Worm (Caenorhabditis elegans) whole organism, young adult: ENCODE results near the gene M6.4.

Experiments
- B0261.1 ChIP-seq: sonication (generic microtip); optimal IDR thresholded peaks from 2 replicates; lab custom pipeline; 2016; ENCODE audit warnings: mild to moderate bottlenecking, missing genetic modification characterization, moderate library complexity, missing compliant biosample characterization
- F22D6.2 ChIP-seq: sonication (generic microtip); optimal IDR thresholded peaks from 2 replicates; lab custom pipeline; 2016; ENCODE audit warnings: mild to moderate bottlenecking, missing genetic modification characterization, missing compliant biosample characterization
- F23B12.7 ChIP-seq: sonication (generic microtip); optimal IDR thresholded peaks from 2 replicates; lab custom pipeline; 2017; ENCODE audit warnings: missing genetic modification characterization, mild to moderate bottlenecking, missing compliant biosample characterization, antibody characterized with exemption, moderate library complexity; ENCODE audit not compliant: insufficient read depth
- F37B4.10 ChIP-seq: fragments of 200-800 bp; sonication (Bioruptor generic); IDR thresholded peaks from 2 replicates; pipeline ENCODE4 v1.3.6; 2022; ENCODE audit warnings: missing genetic modification characterization, missing compliant biosample characterization
- F39B2.1 ChIP-seq: fragments of 200-800 bp; sonication (Bioruptor generic); IDR thresholded peaks from 2 replicates; pipeline ENCODE4 v1.3.6; 2022; ENCODE audit warnings: missing genetic modification reagents, missing genetic modification characterization, missing compliant biosample characterization
- F49E8.2 ChIP-seq: sonication (generic microtip); optimal IDR thresholded peaks from 3 replicates; lab custom pipeline; 2017; ENCODE audit warnings: missing genetic modification characterization, mild to moderate bottlenecking, missing compliant biosample characterization, antibody characterized with exemption, moderate library complexity; ENCODE audit not compliant: insufficient read depth
- T26A5.8 ChIP-seq: sonication (generic microtip); optimal IDR thresholded peaks from 2 replicates; lab custom pipeline; 2016; ENCODE audit warnings: missing genetic modification characterization, missing compliant biosample characterization
- Y53G8AR.9 ChIP-seq: fragments of 200-800 bp; sonication (Bioruptor generic); conservative IDR thresholded peaks from 2 replicates; pipeline ENCODE4 v1.3.6; 2022; ENCODE audit warnings: missing genetic modification reagents, missing genetic modification characterization, missing compliant biosample characterization
- aptf-2 ChIP-seq: fragments of 200-800 bp; sonication (Bioruptor generic); conservative IDR thresholded peaks from 2 replicates; pipeline ENCODE4 v1.3.6; 2022; ENCODE audit warnings: missing genetic modification reagents, missing genetic modification characterization, missing compliant biosample characterization
- attf-3 ChIP-seq: fragments of 200-800 bp; sonication (Bioruptor generic); conservative IDR thresholded peaks from 2 replicates; pipeline ENCODE4 v1.3.6; 2022; ENCODE audit warnings: missing genetic modification reagents, missing genetic modification characterization, missing compliant biosample characterization
- attf-5 ChIP-seq: fragments of 200-800 bp; sonication (Bioruptor generic); optimal IDR thresholded peaks from 2 replicates; lab custom pipeline; 2018; ENCODE audit warnings: mild to moderate bottlenecking, missing genetic modification characterization, missing compliant biosample characterization
- ceh-40 ChIP-seq: fragments of 200-800 bp; sonication (Bioruptor generic); IDR thresholded peaks from 2 replicates; pipeline ENCODE4 v1.3.6; 2022; ENCODE audit warnings: missing genetic modification characterization, missing compliant biosample characterization
- ceh-58 ChIP-seq: fragments of 200-800 bp; sonication (Bioruptor generic); IDR thresholded peaks from 2 replicates; pipeline ENCODE4 v1.3.6; 2022; ENCODE audit warnings: missing genetic modification characterization, missing compliant biosample characterization
- ceh-91 ChIP-seq: fragments of 200-800 bp; sonication (Bioruptor generic); IDR thresholded peaks from 2 replicates; pipeline ENCODE4 v1.3.6; 2022; ENCODE audit warnings: missing genetic modification reagents, missing genetic modification characterization, missing compliant biosample characterization
- dpff-1 ChIP-seq: sonication (generic microtip); optimal IDR thresholded peaks from 2 replicates; lab custom pipeline; 2017; ENCODE audit warnings: mild to moderate bottlenecking, missing genetic modification characterization, missing compliant biosample characterization
- efl-1 ChIP-seq: fragments of 150-350 bp; optimal IDR thresholded peaks from 2 replicates; lab custom pipeline; 2014; ENCODE audit warnings: missing biosample characterization, missing genetic modification reagents, missing genetic modification characterization
- him-1 ChIP-seq: sonication (generic microtip); optimal IDR thresholded peaks from 2 replicates; lab custom pipeline; 2016; ENCODE audit warnings: missing genotype, missing genetic modification reagents, missing genetic modification characterization, missing compliant biosample characterization
- hlh-12 ChIP-seq: sonication (generic microtip); optimal IDR thresholded peaks from 2 replicates; lab custom pipeline; 2016; ENCODE audit warnings: missing genetic modification characterization, missing compliant biosample characterization
- hmg-20 ChIP-seq: fragments of 200-800 bp; sonication (Bioruptor generic); IDR thresholded peaks from 2 replicates; pipeline ENCODE4 v1.3.6; 2022; ENCODE audit warnings: missing genetic modification reagents, missing genetic modification characterization, missing compliant biosample characterization
- lin-26 ChIP-seq: fragments of 200-800 bp; sonication (Bioruptor generic); IDR thresholded peaks from 2 replicates; pipeline ENCODE4 v1.3.6; 2022; ENCODE audit warnings: missing genetic modification reagents, missing genetic modification characterization, missing compliant biosample characterization
- lin-35 ChIP-seq, 3 experiments: fragments of 150-350 bp in 2 of 3; sonication (generic microtip) in 1 of 3; optimal IDR thresholded peaks; 2 replicates each; lab custom pipeline; 2014 to 2018; ENCODE audit warnings: missing biosample characterization in 3 of 3, missing genetic modification characterization in 3 of 3, missing genetic modification reagents in 3 of 3
- lir-1 ChIP-seq: fragments of 200-800 bp; sonication (Bioruptor generic); conservative IDR thresholded peaks from 2 replicates; pipeline ENCODE4 v1.3.6; 2022; ENCODE audit warnings: missing genetic modification reagents, missing genetic modification characterization, missing compliant biosample characterization
- lsy-27 ChIP-seq: sonication (generic microtip); optimal IDR thresholded peaks from 2 replicates; lab custom pipeline; 2017; ENCODE audit warnings: missing genetic modification characterization, mild to moderate bottlenecking, missing compliant biosample characterization, antibody characterized with exemption, missing genotype, borderline replicate concordance; ENCODE audit not compliant: insufficient read depth
- mes-4 ChIP-seq: sonication (generic microtip); optimal IDR thresholded peaks from 2 replicates; lab custom pipeline; 2016; ENCODE audit warnings: missing genotype, missing genetic modification characterization, missing compliant biosample characterization
- mxl-1 ChIP-seq: sonication (generic microtip); optimal IDR thresholded peaks from 2 replicates; lab custom pipeline; 2016; ENCODE audit warnings: missing genetic modification characterization, missing compliant biosample characterization
- nfyb-1 ChIP-seq: fragments of 200-800 bp; sonication (Bioruptor generic); IDR thresholded peaks from 2 replicates; pipeline ENCODE4 v1.3.6; 2022; ENCODE audit warnings: missing genetic modification reagents, missing genetic modification characterization, missing compliant biosample characterization
- nhr-90 ChIP-seq: sonication (generic microtip); optimal IDR thresholded peaks from 2 replicates; lab custom pipeline; 2016; ENCODE audit warnings: missing genotype, mild to moderate bottlenecking, missing genetic modification characterization, missing compliant biosample characterization
- rcor-1 ChIP-seq: fragments of 200-800 bp; sonication (Bioruptor generic); IDR thresholded peaks from 2 replicates; pipeline ENCODE4 v1.3.6; 2022; ENCODE audit warnings: missing genetic modification reagents, missing genetic modification characterization, missing compliant biosample characterization
- sdz-38 ChIP-seq: sonication (generic microtip); optimal IDR thresholded peaks from 2 replicates; lab custom pipeline; 2016; ENCODE audit warnings: missing genotype, missing genetic modification characterization, missing compliant biosample characterization
- sea-2 ChIP-seq: fragments of 200-800 bp; sonication (Bioruptor generic); IDR thresholded peaks from 2 replicates; pipeline ENCODE4 v1.3.6; 2022; ENCODE audit warnings: missing genetic modification characterization, missing compliant biosample characterization
- snpc-1.3 ChIP-seq: sonication (generic microtip); optimal IDR thresholded peaks from 2 replicates; lab custom pipeline; 2017; ENCODE audit warnings: missing genetic modification characterization, mild to moderate bottlenecking, missing compliant biosample characterization, antibody characterized with exemption, moderate library complexity, missing genotype, missing genetic modification reagents; ENCODE audit not compliant: insufficient read depth
- snpc-3.4 ChIP-seq: sonication (generic microtip); optimal IDR thresholded peaks from 2 replicates; lab custom pipeline; 2017; ENCODE audit warnings: missing genetic modification characterization, mild to moderate bottlenecking, missing compliant biosample characterization, antibody characterized with exemption, moderate library complexity, missing genotype, missing genetic modification reagents
- snpc-4 ChIP-seq, 5 experiments: fragments of 150-350 bp in 1 of 5; sonication (generic microtip) in 4 of 5; optimal IDR thresholded peaks; 2 replicates each; lab custom pipeline; 2014 to 2018; ENCODE audit warnings: missing genetic modification characterization in 5 of 5, missing biosample characterization in 3 of 5, antibody characterized with exemption in 2 of 5, mild to moderate bottlenecking in 2 of 5, missing compliant biosample characterization in 2 of 5, missing genotype in 2 of 5, moderate library complexity in 2 of 5, missing genetic modification reagents in 1 of 5
- tbx-9 ChIP-seq: sonication (generic microtip); optimal IDR thresholded peaks from 2 replicates; lab custom pipeline; 2016; ENCODE audit warnings: borderline replicate concordance, missing genetic modification characterization, inconsistent platforms, missing compliant biosample characterization
- ztf-18 ChIP-seq: sonication (generic microtip); optimal IDR thresholded peaks from 2 replicates; lab custom pipeline; 2016; ENCODE audit warnings: missing genotype, mild to moderate bottlenecking, missing genetic modification characterization, missing compliant biosample characterization
- ztf-3 ChIP-seq: fragments of 200-800 bp; sonication (Bioruptor generic); optimal IDR thresholded peaks from 2 replicates; lab custom pipeline; 2018; ENCODE audit warnings: mild to moderate bottlenecking, missing genetic modification characterization, missing compliant biosample characterization
- ztf-6 ChIP-seq: fragments of 200-800 bp; sonication (Bioruptor generic); IDR thresholded peaks from 2 replicates; pipeline ENCODE4 v1.3.6; 2022; ENCODE audit warnings: missing genetic modification reagents, missing genetic modification characterization, missing compliant biosample characterization

Gene M6.4

ce11 chrX:601340-601757, 27.6 kb upstream of the M6.4 start (continued):
- TF ChIP-seq lin-26 (GFP tag; lab: Robert Waterston, UW), result no peak
- no peak for TF ChIP-seq efl-1 (GFP tag; lab: Kevin White, UChicago)

ce11 chrX:601860-602259, 27.1 kb upstream of the M6.4 start, which contains the start of gene F13C5.1:
Gene F13C5.1 (plus strand): TSS chrX:602160.
- TF ChIP-seq lin-35 (GFP tag; optimal IDR thresholded peaks at IDR 0.05; lab: Kevin White, UChicago), result no peak
- 0 out of 2 replicates have a peak, but pooled peaks have one; percentile 2 for TF ChIP-seq nfyb-1 (GFP tag; lab: Robert Waterston, UW)
- no peak for TF ChIP-seq ztf-3 (GFP tag; lab: Kevin White, UChicago)

ce11 chrX:608392-608791, 20.6 kb upstream of the M6.4 start, which contains the start of gene F13C5.5:
Gene F13C5.5 (minus strand): TSS chrX:608492.
- TF ChIP-seq rcor-1 (no peak), attf-5 (GFP tag; lab: Kevin White, UChicago) (no peak)

ce11 chrX:609553-609952, 19.4 kb upstream of the M6.4 start:
- TF ChIP-seq ztf-6, result no peak
- TF ChIP-seq dpff-1 (tag; lab: Kevin White, UChicago), result no peak
- TF ChIP-seq lir-1 (GFP tag; lab: Robert Waterston, UW), result no peak
- TF ChIP-seq ceh-40, result no peak
- TF ChIP-seq F39B2.1 (GFP tag; lab: Robert Waterston, UW), result no peak
- TF ChIP-seq nfyb-1 (GFP tag; lab: Robert Waterston, UW), result no peak
- no peak for TF ChIP-seq hlh-12 (tag; lab: Kevin White, UChicago)
- TF ChIP-seq B0261.1 (tag; lab: Kevin White, UChicago), result no peak
- no peak for TF ChIP-seq mxl-1
- no peak for TF ChIP-seq him-1
- no peak for TF ChIP-seq F23B12.7
- no peak for TF ChIP-seq T26A5.8 (tag; lab: Kevin White, UChicago)

DNA sequence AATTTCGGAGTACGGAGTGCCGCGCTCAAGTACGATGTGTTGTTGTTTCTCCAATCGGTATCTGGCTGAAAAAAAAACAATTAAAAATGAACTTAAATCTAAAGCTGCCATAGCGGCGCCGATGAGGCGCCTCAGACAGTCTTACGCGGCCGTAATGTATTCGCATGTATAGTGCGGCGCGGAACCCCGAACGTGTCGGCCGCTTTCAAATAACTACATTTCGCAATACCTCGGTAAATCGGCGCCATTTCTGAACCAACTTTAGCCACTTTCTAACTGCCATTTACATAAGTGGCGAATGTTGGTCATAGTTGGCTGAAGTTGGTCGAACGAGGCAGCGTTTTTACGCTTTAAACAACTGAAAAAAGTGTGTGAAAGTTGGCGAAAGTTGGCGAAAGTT, 16.2 kb upstream of the M6.4 start:
- TF ChIP-seq F49E8.2 (tag; lab: Kevin White, UChicago) (no peak), tbx-9 (tag; lab: Kevin White, UChicago) (no peak), snpc-4 (GFP tag; optimal IDR thresholded peaks at IDR 0.05; lab: Kevin White, UChicago) (no peak), snpc-4 (tag; optimal IDR thresholded peaks at IDR 0.05; lab: Kevin White, UChicago) (peak in 2 of 4 experiments; percentile 61 to 85), Y53G8AR.9 (GFP tag; lab: Robert Waterston, UW) (no peak), nhr-90 (no peak), snpc-3.4 (no peak), aptf-2 (GFP tag; lab: Robert Waterston, UW) (no peak)

DNA sequence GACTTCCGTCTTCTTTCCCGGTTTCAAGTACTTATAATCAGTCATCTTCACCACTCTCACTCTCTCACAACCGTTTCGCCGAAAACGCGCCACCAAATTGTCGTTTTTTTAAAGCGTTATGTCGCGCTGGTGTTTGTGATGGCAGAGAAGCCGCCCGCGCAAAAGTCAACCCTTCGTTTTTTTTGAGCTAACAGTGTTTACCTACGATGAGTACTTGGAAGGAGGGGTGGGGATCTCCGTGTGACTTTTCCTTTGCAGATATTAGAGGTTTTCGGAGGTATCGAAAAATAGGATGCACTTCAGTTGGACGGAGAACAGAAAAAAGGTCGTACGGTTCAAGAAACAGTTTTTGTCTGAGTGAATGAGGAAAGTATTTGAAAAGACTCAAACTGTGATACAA, 11.3 kb upstream of the M6.4 start:
- TF ChIP-seq F37B4.10 (GFP tag; lab: Robert Waterston, UW) (no peak), lsy-27 (tag; lab: Kevin White, UChicago) (no peak), ceh-58 (GFP tag; lab: Robert Waterston, UW) (no peak), F22D6.2 (tag; lab: Kevin White, UChicago) (no peak), ceh-91 (GFP tag; lab: Robert Waterston, UW) (no peak), sdz-38 (tag; lab: Kevin White, UChicago) (no peak), him-1 (no peak), hmg-20 (GFP tag; lab: Robert Waterston, UW) (no peak), mes-4 (tag; lab: Kevin White, UChicago) (no peak), dpff-1 (tag; lab: Kevin White, UChicago) (no peak), sea-2 (GFP tag; lab: Robert Waterston, UW) (no peak), ztf-3 (GFP tag; lab: Kevin White, UChicago) (no peak), attf-3 (GFP tag; lab: Robert Waterston, UW) (no peak), snpc-1.3 (tag; lab: Kevin White, UChicago) (no peak), ztf-18 (tag; lab: Kevin White, UChicago) (no peak), hlh-12 (tag; lab: Kevin White, UChicago) (no peak), aptf-2 (GFP tag; lab: Robert Waterston, UW) (no peak)
